Fruit fly (Drosophila melanogaster) whole organism, pupa: ENCODE measurements around the gene Cad74A.

Experiments
- CG10348 ChIP-seq: fragments of 200-800 bp; sonication (Bioruptor generic); IDR thresholded peaks from 2 replicates; pipeline ENCODE4 v1.3.6; 2022; ENCODE audit warnings: missing biosample characterization, missing genetic modification characterization
- CG12605 ChIP-seq: fragments of 200-800 bp; sonication (Bioruptor generic); IDR thresholded peaks from 2 replicates; pipeline ENCODE4 v1.3.6; 2022; ENCODE audit warnings: missing biosample characterization, missing genetic modification characterization
- CG13204 ChIP-seq: fragments of 200-800 bp; sonication (Bioruptor generic); optimal IDR thresholded peaks from 2 replicates; lab custom pipeline; 2018; ENCODE audit warnings: missing biosample characterization, mild to moderate bottlenecking, missing genetic modification characterization, moderate library complexity
- CG14655 ChIP-seq: fragments of 200-800 bp; sonication (Bioruptor generic); optimal IDR thresholded peaks from 3 replicates; lab custom pipeline; 2017; ENCODE audit warnings: mild to moderate bottlenecking, missing biosample characterization, missing genetic modification reagents, missing genetic modification characterization
- CG15710 ChIP-seq: fragments of 200-800 bp; sonication (Bioruptor generic); optimal IDR thresholded peaks from 2 replicates; lab custom pipeline; 2018; ENCODE audit warnings: missing biosample characterization, mild to moderate bottlenecking, missing genetic modification characterization, moderate library complexity
- CG17806 ChIP-seq: fragments of 200-800 bp; sonication (Bioruptor generic); optimal IDR thresholded peaks from 2 replicates; lab custom pipeline; 2018; ENCODE audit warnings: missing biosample characterization, mild to moderate bottlenecking, missing genetic modification characterization, moderate library complexity
- CG32121 ChIP-seq: fragments of 200-800 bp; sonication (Bioruptor generic); IDR thresholded peaks from 2 replicates; pipeline ENCODE4 v1.3.6; 2022; ENCODE audit warnings: missing biosample characterization, missing genetic modification characterization
- CG34367 ChIP-seq: fragments of 200-800 bp; sonication (Bioruptor generic); optimal IDR thresholded peaks from 2 replicates; lab custom pipeline; 2018; ENCODE audit warnings: missing biosample characterization, mild to moderate bottlenecking, missing genetic modification characterization
- CG4496 ChIP-seq: fragments of 200-800 bp; sonication (Bioruptor generic); IDR thresholded peaks from 3 replicates; pipeline ENCODE4 v1.3.6; 2022; ENCODE audit warnings: missing biosample characterization, missing genetic modification characterization
- CG8159 ChIP-seq: fragments of 200-800 bp; sonication (Bioruptor generic); optimal IDR thresholded peaks from 3 replicates; lab custom pipeline; 2018; ENCODE audit warnings: missing biosample characterization, mild to moderate bottlenecking, missing genetic modification characterization, moderate library complexity
- CG8301 ChIP-seq: fragments of 200-800 bp; sonication (Bioruptor generic); optimal IDR thresholded peaks from 2 replicates; lab custom pipeline; 2018; ENCODE audit warnings: missing biosample characterization, mild to moderate bottlenecking, missing genetic modification characterization
- CG9948 ChIP-seq: fragments of 200-800 bp; sonication (Bioruptor generic); optimal IDR thresholded peaks from 2 replicates; lab custom pipeline; 2018; ENCODE audit warnings: missing biosample characterization, mild to moderate bottlenecking, missing genetic modification characterization, moderate library complexity
- D1 ChIP-seq: fragments of 200-800 bp; sonication (Bioruptor generic); optimal IDR thresholded peaks from 2 replicates; lab custom pipeline; 2018; ENCODE audit warnings: missing biosample characterization, mild to moderate bottlenecking, missing genetic modification characterization, moderate library complexity
- EcR ChIP-seq: fragments of 200-800 bp; sonication (Bioruptor generic); optimal IDR thresholded peaks from 3 replicates; lab custom pipeline; 2019; ENCODE audit warnings: missing biosample characterization, missing genetic modification characterization, mild to moderate bottlenecking, moderate library complexity, missing genetic modification reagents
- Ets98B ChIP-seq: fragments of 200-800 bp; sonication (Bioruptor generic); IDR thresholded peaks from 2 replicates; pipeline ENCODE4 v1.3.6; 2022; ENCODE audit warnings: missing biosample characterization, missing genetic modification characterization
- Pif1A ChIP-seq: fragments of 200-800 bp; sonication (Bioruptor generic); optimal IDR thresholded peaks from 3 replicates; lab custom pipeline; 2016; ENCODE audit warnings: missing biosample characterization, missing genetic modification characterization
- Pif1B ChIP-seq: fragments of 200-800 bp; sonication (Bioruptor generic); optimal IDR thresholded peaks from 3 replicates; lab custom pipeline; 2016; ENCODE audit warnings: missing biosample characterization, missing genetic modification characterization
- Snoo ChIP-seq: fragments of 200-800 bp; sonication (Bioruptor generic); optimal IDR thresholded peaks from 3 replicates; lab custom pipeline; 2017; ENCODE audit warnings: missing biosample characterization, mild to moderate bottlenecking, missing genetic modification characterization, inconsistent platforms
- fd96Ca ChIP-seq: fragments of 200-800 bp; sonication (Bioruptor generic); IDR thresholded peaks from 3 replicates; pipeline ENCODE4 v1.3.6; 2022; ENCODE audit warnings: missing biosample characterization, missing genetic modification characterization
- gl ChIP-seq: fragments of 200-800 bp; sonication (Bioruptor generic); optimal IDR thresholded peaks from 2 replicates; lab custom pipeline; 2018; ENCODE audit warnings: missing biosample characterization, mild to moderate bottlenecking, missing genetic modification characterization
- rn ChIP-seq: fragments of 200-800 bp; sonication (Bioruptor generic); IDR thresholded peaks from 2 replicates; pipeline ENCODE4 v1.3.6; 2022; ENCODE audit warnings: missing biosample characterization, missing genetic modification characterization

The Cad74A gene

DNA sequence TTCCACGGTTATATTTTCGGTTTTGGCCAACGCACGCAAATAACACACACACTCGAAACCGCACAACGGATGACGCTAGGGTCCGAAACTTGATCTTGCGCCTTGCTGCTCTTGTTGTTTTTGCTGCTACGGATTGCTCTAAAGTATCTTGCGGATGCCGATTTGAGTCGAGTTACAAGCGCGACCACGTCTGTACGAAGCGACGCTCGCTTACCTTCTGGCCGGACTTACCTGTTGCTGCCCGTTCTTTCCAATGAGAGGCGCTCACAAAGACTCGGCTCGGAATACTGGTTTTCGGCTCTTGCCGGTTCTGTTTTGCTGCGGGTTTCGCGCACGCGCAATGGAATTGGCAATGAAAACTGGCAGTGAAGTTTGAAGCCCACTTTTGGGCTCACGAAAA, at the start of gene Cad74A:
Gene Cad74A, minus strand, starts transcription at position 220 of the 400 bp plus-strand sequence.
- TF ChIP-seq Pif1A (GFP tag; lab: Kevin White, UChicago) (no peak), CG34367 (tag; lab: Kevin White, UChicago) (no peak), Pif1B (peak; percentile 38), Snoo (tag; lab: Kevin White, UChicago) (no peak), CG10348 (GFP tag; lab: Robert Waterston, UW) (no peak), CG13204 (GFP tag; lab: Kevin White, UChicago) (peak; percentile 35), CG32121 (no peak), CG4496 (GFP tag; lab: Robert Waterston, UW) (peak; percentile 51; the same call in 2 of the 3 replicates), gl (no peak), CG8301 (tag; lab: Kevin White, UChicago) (no peak), D1 (tag; lab: Kevin White, UChicago) (no peak), CG14655 (GFP tag; lab: Kevin White, UChicago) (no peak), rn (GFP tag; lab: Robert Waterston, UW) (no peak), EcR (peak; percentile 38), fd96Ca (GFP tag; lab: Robert Waterston, UW) (no peak), CG17806 (tag; lab: Kevin White, UChicago) (no peak), CG12605 (GFP tag; lab: Robert Waterston, UW) (no peak), CG8159 (tag; lab: Kevin White, UChicago) (no peak), Ets98B (GFP tag; lab: Robert Waterston, UW) (peak; percentile 58; the same call in 1 of the 2 replicates), CG15710 (tag; lab: Kevin White, UChicago) (no peak), CG9948 (tag; lab: Kevin White, UChicago) (no peak)

DNA sequence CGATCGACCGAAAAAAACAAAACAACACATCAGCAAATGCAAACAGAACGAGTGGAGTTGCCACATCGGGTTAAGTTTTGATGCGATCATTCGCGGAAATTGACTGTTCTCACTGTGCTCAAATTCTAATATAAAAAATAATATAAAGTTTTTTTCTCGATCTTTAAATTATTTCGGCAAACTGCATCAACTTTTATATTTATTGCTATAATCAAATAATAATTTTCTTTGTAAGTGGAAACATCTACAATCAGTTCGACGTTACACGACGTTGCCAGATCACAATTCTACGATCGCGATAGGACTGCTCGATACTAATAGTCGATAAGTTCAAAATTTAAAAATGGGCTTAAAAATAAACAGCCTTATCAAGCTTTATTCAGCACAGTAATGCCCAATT, 49.4 kb upstream of the Cad74A start, which contains the start of gene Gorab:
Gene Gorab, minus strand, starts transcription at position 58 of the 400 bp plus-strand sequence.
- peak; percentile 92 for TF ChIP-seq CG32121
- TF ChIP-seq gl, result no peak
- peak; percentile 85 for TF ChIP-seq CG15710 (tag; lab: Kevin White, UChicago)
- peak; percentile 86 for TF ChIP-seq CG12605 (GFP tag; lab: Robert Waterston, UW)
- TF ChIP-seq CG8301 (tag; lab: Kevin White, UChicago), result peak; percentile 73
- peak; percentile 91 for TF ChIP-seq Ets98B (GFP tag; lab: Robert Waterston, UW)
- TF ChIP-seq rn (GFP tag; lab: Robert Waterston, UW), result peak; percentile 90
- TF ChIP-seq fd96Ca (GFP tag; lab: Robert Waterston, UW), result peak; percentile 91
- peak; percentile 85 for TF ChIP-seq CG10348 (GFP tag; lab: Robert Waterston, UW)
- peak; percentile 86 for TF ChIP-seq CG17806 (tag; lab: Kevin White, UChicago)
- peak; percentile 78 for TF ChIP-seq CG8159 (tag; lab: Kevin White, UChicago)
- peak; percentile 68 for TF ChIP-seq CG34367 (tag; lab: Kevin White, UChicago)
- TF ChIP-seq Pif1B, result peak; percentile 76
- peak; percentile 79 for TF ChIP-seq Pif1A (GFP tag; lab: Kevin White, UChicago)
- peak; percentile 96 for TF ChIP-seq CG4496 (GFP tag; lab: Robert Waterston, UW)
- TF ChIP-seq D1 (tag; lab: Kevin White, UChicago), result no peak
- no peak for TF ChIP-seq CG13204 (GFP tag; lab: Kevin White, UChicago)
- no peak for TF ChIP-seq EcR
- TF ChIP-seq CG14655 (GFP tag; lab: Kevin White, UChicago), result peak; percentile 80
- peak; percentile 81 for TF ChIP-seq Snoo (tag; lab: Kevin White, UChicago)
- peak; percentile 80 for TF ChIP-seq CG9948 (tag; lab: Kevin White, UChicago)

dm6 chr3L:17427013-17427412, 47.7 kb upstream of the Cad74A start, which contains the start of gene Polr3G:
Gene Polr3G (minus strand): TSS chr3L:17427130.
- TF ChIP-seq Pif1A (GFP tag; lab: Kevin White, UChicago) (no peak), CG17806 (tag; lab: Kevin White, UChicago) (peak; percentile 2), Snoo (tag; lab: Kevin White, UChicago) (peak; percentile 16)
- TF ChIP-seq, all 21 proteins: peak for 2

dm6 chr3L:17425132-17425713, 45.9 kb upstream of the Cad74A start, which contains the start of the genes Sec3 and COX7B:
Gene Sec3 (minus strand): TSS chr3L:17425217.
Gene COX7B (plus strand): TSS chr3L:17425477.
- TF ChIP-seq CG15710 (tag; lab: Kevin White, UChicago) (peak; percentile 58), D1 (tag; lab: Kevin White, UChicago) (no peak), CG32121 (peak; percentile 43; the same call in 1 of the 2 replicates), Ets98B (GFP tag; lab: Robert Waterston, UW) (no peak), Pif1B (peak; percentile 21), CG17806 (tag; lab: Kevin White, UChicago) (peak; percentile 45), CG34367 (tag; lab: Kevin White, UChicago) (peak; percentile 40), EcR (peak; percentile 8), rn (GFP tag; lab: Robert Waterston, UW) (no peak), gl (no peak), CG9948 (tag; lab: Kevin White, UChicago) (peak; percentile 32), CG12605 (GFP tag; lab: Robert Waterston, UW) (0 out of 2 replicates have a peak, but pooled peaks have one; percentile 9), CG10348 (GFP tag; lab: Robert Waterston, UW) (no peak), CG8159 (tag; lab: Kevin White, UChicago) (peak; percentile 64), Snoo (tag; lab: Kevin White, UChicago) (peak; percentile 43), CG13204 (GFP tag; lab: Kevin White, UChicago) (no peak), Pif1A (GFP tag; lab: Kevin White, UChicago) (peak; percentile 42), fd96Ca (GFP tag; lab: Robert Waterston, UW) (0 out of 3 replicates have a peak, but pooled peaks have one; percentile 8), CG4496 (GFP tag; lab: Robert Waterston, UW) (0 out of 3 replicates have a peak, but pooled peaks have one; percentile 45), CG8301 (tag; lab: Kevin White, UChicago) (peak; percentile 19), CG14655 (GFP tag; lab: Kevin White, UChicago) (peak; percentile 17)
- TF ChIP-seq, all 21 proteins: peak for 15
